Worm (Caenorhabditis elegans): ENCODE measurements around the gene lrr-1.

DNA sequence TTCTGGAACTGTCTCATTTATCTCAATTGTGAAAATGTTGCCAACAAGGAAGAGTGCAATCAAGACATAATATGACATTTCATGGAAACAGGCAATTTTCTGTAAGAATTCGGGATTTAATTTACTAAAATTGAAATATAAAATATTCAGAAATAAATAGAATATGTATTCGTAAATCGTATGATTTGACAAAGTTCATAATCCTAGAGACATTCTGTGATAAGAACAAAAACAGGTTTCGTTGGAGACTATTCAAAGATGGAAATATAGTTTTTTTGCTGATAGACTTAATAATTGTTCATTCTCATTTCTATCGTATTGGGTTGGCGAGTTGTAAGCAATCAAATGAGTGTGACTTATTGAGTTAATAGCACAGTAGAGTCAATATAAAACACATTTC is 21.8 kb upstream of the lrr-1 start, which contains the start of gene C27A2.12:
- TF ChIP-seq lin-39 (tag; optimal IDR thresholded peaks at IDR 0.05) = no peak
- no peak for TF ChIP-seq ztf-11 (tag; optimal IDR thresholded peaks at IDR 0.05)
- no peak for TF ChIP-seq pha-4 (GFP tag; IDR thresholded peaks at IDR 0.05)
- no peak for TF ChIP-seq pha-4 (tag; optimal IDR thresholded peaks at IDR 0.05)
